Fruit fly (Drosophila melanogaster) whole organism, embryonic: Measurements from ENCODE around the gene Acn.
A peak's percentile ranks its signal among the peaks of the same experiment; 100 is the strongest.

ENCODE experiments used
- Blimp-1 ChIP-seq: fragments of 200-800 bp; sonication (Bioruptor generic); optimal IDR thresholded peaks from 3 replicates; lab custom pipeline; 2018; ENCODE audit warnings: missing biosample characterization, missing genetic modification characterization, mild to moderate bottlenecking, moderate library complexity, missing genetic modification reagents
- CG10321 ChIP-seq: fragments of 200-800 bp; sonication (Bioruptor generic); IDR thresholded peaks from 2 replicates; pipeline ENCODE4 v1.3.6; 2022; ENCODE audit warnings: missing biosample characterization, missing genetic modification characterization
- CG10543 ChIP-seq: fragments of 200-800 bp; sonication (Bioruptor generic); optimal IDR thresholded peaks from 3 replicates; lab custom pipeline; 2017; ENCODE audit warnings: missing biosample characterization, mild to moderate bottlenecking, missing genetic modification characterization, moderate library complexity
- CG11560 ChIP-seq: fragments of 200-800 bp; sonication (Bioruptor generic); IDR thresholded peaks from 3 replicates; pipeline ENCODE4 v1.3.6; 2022; ENCODE audit warnings: missing biosample characterization, missing genetic modification characterization
- CG14860 ChIP-seq: fragments of 200-800 bp; sonication (Bioruptor generic); IDR thresholded peaks from 3 replicates; pipeline ENCODE4 v1.3.6; 2022; ENCODE audit warnings: missing biosample characterization, missing genetic modification characterization; ENCODE audit not compliant: partially characterized antibody
- CG1602 ChIP-seq: fragments of 200-800 bp; sonication (Bioruptor generic); optimal IDR thresholded peaks from 3 replicates; lab custom pipeline; 2016; ENCODE audit warnings: missing biosample characterization, missing genetic modification characterization
- CG16815 ChIP-seq: fragments of 200-800 bp; sonication (Bioruptor generic); optimal IDR thresholded peaks from 3 replicates; lab custom pipeline; 2017; ENCODE audit warnings: missing biosample characterization, mild to moderate bottlenecking, missing genetic modification characterization
- CG18476 ChIP-seq: fragments of 200-800 bp; sonication (Bioruptor generic); optimal IDR thresholded peaks from 2 replicates; lab custom pipeline; 2016; ENCODE audit warnings: missing biosample characterization, mild to moderate bottlenecking, missing genetic modification characterization
- CG18599 ChIP-seq: fragments of 200-800 bp; sonication (Bioruptor generic); optimal IDR thresholded peaks from 3 replicates; lab custom pipeline; 2017; ENCODE audit warnings: missing biosample characterization, missing genetic modification characterization, mild to moderate bottlenecking, moderate library complexity, missing genetic modification reagents
- CG30431 ChIP-seq: fragments of 200-800 bp; sonication (Bioruptor generic); optimal IDR thresholded peaks from 2 replicates; lab custom pipeline; 2017; ENCODE audit warnings: missing biosample characterization, missing genetic modification characterization
- CG32772 ChIP-seq: fragments of 200-800 bp; sonication (Bioruptor generic); IDR thresholded peaks from 2 replicates; pipeline ENCODE4 v1.3.6; 2022; ENCODE audit warnings: missing biosample characterization, missing genetic modification characterization
- CG3838 ChIP-seq: fragments of 200-800 bp; sonication (Bioruptor generic); optimal IDR thresholded peaks from 3 replicates; lab custom pipeline; 2016; ENCODE audit warnings: missing biosample characterization, missing genetic modification characterization
- CG4617 ChIP-seq: fragments of 200-800 bp; sonication (Bioruptor generic); optimal IDR thresholded peaks from 3 replicates; lab custom pipeline; 2016; ENCODE audit warnings: missing biosample characterization, missing genetic modification characterization, borderline replicate concordance
- CG6175 ChIP-seq: fragments of 200-800 bp; sonication (Bioruptor generic); IDR thresholded peaks from 3 replicates; pipeline ENCODE4 v1.3.6; 2022; ENCODE audit warnings: missing biosample characterization, missing genetic modification characterization
- CG6689 ChIP-seq: fragments of 200-800 bp; sonication (Bioruptor generic); IDR thresholded peaks from 2 replicates; pipeline ENCODE4 v1.3.6; 2022; ENCODE audit warnings: missing biosample characterization, missing genetic modification characterization
- CG7357 ChIP-seq: fragments of 200-800 bp; sonication (Bioruptor generic); IDR thresholded peaks from 3 replicates; pipeline ENCODE4 v1.3.6; 2022; ENCODE audit warnings: missing biosample characterization, missing genetic modification characterization
- CG8359 ChIP-seq: fragments of 200-800 bp; sonication (Bioruptor generic); optimal IDR thresholded peaks from 2 replicates; lab custom pipeline; 2017; ENCODE audit warnings: missing biosample characterization, mild to moderate bottlenecking, missing genetic modification characterization, borderline replicate concordance
- CG9215 ChIP-seq: fragments of 200-800 bp; sonication (Bioruptor generic); IDR thresholded peaks from 2 replicates; pipeline ENCODE4 v1.3.6; 2022; ENCODE audit warnings: missing biosample characterization, missing genetic modification characterization
- D19B ChIP-seq: fragments of 200-800 bp; sonication (Bioruptor generic); optimal IDR thresholded peaks from 2 replicates; lab custom pipeline; 2017; ENCODE audit warnings: missing biosample characterization, mild to moderate bottlenecking, missing genetic modification characterization
- Dfd ChIP-seq, 2 experiments: fragments of >200 bp; optimal IDR thresholded peaks; 2 replicates each; lab custom pipeline; 2017; ENCODE audit warnings: missing biosample characterization in 2 of 2, missing genetic modification characterization in 2 of 2
- Dip2 ChIP-seq: fragments of 200-800 bp; sonication (Bioruptor generic); IDR thresholded peaks from 2 replicates; pipeline ENCODE4 v1.3.6; 2022; ENCODE audit warnings: missing biosample characterization, missing genetic modification characterization
- Hr39 ChIP-seq: fragments of >200 bp; optimal IDR thresholded peaks from 2 replicates; lab custom pipeline; 2017
- Lhr ChIP-seq: fragments of 200-800 bp; sonication (Bioruptor generic); optimal IDR thresholded peaks from 3 replicates; lab custom pipeline; 2017; ENCODE audit warnings: mild to moderate bottlenecking, missing biosample characterization, missing genetic modification reagents, missing genetic modification characterization
- Mad ChIP-seq: fragments of 200-800 bp; sonication (Bioruptor generic); optimal IDR thresholded peaks from 2 replicates; lab custom pipeline; 2016; ENCODE audit warnings: missing biosample characterization, missing genetic modification characterization
- Opbp ChIP-seq: fragments of 200-800 bp; sonication (Bioruptor generic); IDR thresholded peaks from 3 replicates; pipeline ENCODE4 v1.3.6; 2022; ENCODE audit warnings: missing biosample characterization, missing genetic modification characterization; ENCODE audit not compliant: partially characterized antibody
- Optix ChIP-seq: fragments of 200-800 bp; sonication (Bioruptor generic); IDR thresholded peaks from 3 replicates; pipeline ENCODE4 v1.3.6; 2022; ENCODE audit warnings: missing biosample characterization, missing genetic modification characterization
- Spps ChIP-seq: fragments of 200-800 bp; sonication (Bioruptor generic); optimal IDR thresholded peaks from 2 replicates; lab custom pipeline; 2018; ENCODE audit warnings: missing biosample characterization, mild to moderate bottlenecking, missing genetic modification characterization
- Sry-β ChIP-seq: fragments of 200-800 bp; sonication (Bioruptor generic); optimal IDR thresholded peaks from 2 replicates; lab custom pipeline; 2018; ENCODE audit warnings: missing biosample characterization, mild to moderate bottlenecking, missing genetic modification characterization, moderate library complexity
- caup ChIP-seq: fragments of 200-800 bp; sonication (Bioruptor generic); optimal IDR thresholded peaks from 3 replicates; lab custom pipeline; 2017; ENCODE audit warnings: missing biosample characterization, mild to moderate bottlenecking, missing genetic modification characterization, moderate library complexity; ENCODE audit not compliant: severe bottlenecking
- chn ChIP-seq: fragments of 200-800 bp; sonication (Bioruptor generic); optimal IDR thresholded peaks from 2 replicates; lab custom pipeline; 2016; ENCODE audit warnings: missing biosample characterization, missing genetic modification characterization
- croc ChIP-seq: fragments of 200-800 bp; sonication (Bioruptor generic); conservative IDR thresholded peaks from 3 replicates; pipeline ENCODE4 v1.3.6; 2022; ENCODE audit warnings: missing biosample characterization, missing genetic modification characterization
- exex ChIP-seq: fragments of 200-800 bp; sonication (Bioruptor generic); optimal IDR thresholded peaks from 4 replicates; lab custom pipeline; 2018; ENCODE audit warnings: missing biosample characterization, mild to moderate bottlenecking, missing genetic modification characterization, moderate library complexity
- fd64A ChIP-seq: fragments of 200-800 bp; sonication (Bioruptor generic); optimal IDR thresholded peaks from 3 replicates; lab custom pipeline; 2018; ENCODE audit warnings: missing biosample characterization, mild to moderate bottlenecking, missing genetic modification characterization
- gro ChIP-seq: fragments of 200-800 bp; sonication (Bioruptor generic); optimal IDR thresholded peaks from 2 replicates; lab custom pipeline; 2016; ENCODE audit warnings: missing biosample characterization, missing genetic modification characterization
- her ChIP-seq: fragments of 200-800 bp; sonication (Bioruptor generic); optimal IDR thresholded peaks from 2 replicates; lab custom pipeline; 2016; ENCODE audit warnings: missing biosample characterization, missing genetic modification characterization
- klu ChIP-seq: fragments of 200-800 bp; sonication (Bioruptor generic); IDR thresholded peaks from 2 replicates; pipeline ENCODE4 v1.3.6; 2022; ENCODE audit warnings: missing biosample characterization, missing genetic modification characterization
- mam ChIP-seq: fragments of 200-800 bp; sonication (Bioruptor generic); optimal IDR thresholded peaks from 3 replicates; lab custom pipeline; 2016; ENCODE audit warnings: missing biosample characterization, missing genetic modification characterization
- nom ChIP-seq: fragments of 200-800 bp; sonication (Bioruptor generic); optimal IDR thresholded peaks from 2 replicates; lab custom pipeline; 2017; ENCODE audit warnings: missing biosample characterization, missing genetic modification characterization, mild to moderate bottlenecking, moderate library complexity, missing genetic modification reagents
- oc ChIP-seq: fragments of 200-800 bp; sonication (Bioruptor generic); optimal IDR thresholded peaks from 2 replicates; lab custom pipeline; 2018; ENCODE audit warnings: missing biosample characterization, mild to moderate bottlenecking, missing genetic modification characterization, moderate library complexity
- phol ChIP-seq: fragments of 200-800 bp; sonication (Bioruptor generic); optimal IDR thresholded peaks from 3 replicates; lab custom pipeline; 2018; ENCODE audit warnings: missing biosample characterization, mild to moderate bottlenecking, missing genetic modification characterization, moderate library complexity
- pita ChIP-seq: fragments of 200-800 bp; sonication (Bioruptor generic); optimal IDR thresholded peaks from 2 replicates; lab custom pipeline; 2017; ENCODE audit warnings: missing biosample characterization, mild to moderate bottlenecking, missing genetic modification characterization
- psq ChIP-seq: fragments of 200-800 bp; sonication (Bioruptor generic); optimal IDR thresholded peaks from 2 replicates; lab custom pipeline; 2017; ENCODE audit warnings: missing biosample characterization, missing genetic modification characterization
- sug ChIP-seq: fragments of 200-800 bp; optimal IDR thresholded peaks from 2 replicates; lab custom pipeline; 2019; ENCODE audit warnings: missing biosample characterization, mild to moderate bottlenecking, missing genetic modification characterization, moderate library complexity
- tap ChIP-seq: fragments of 200-800 bp; optimal IDR thresholded peaks from 3 replicates; lab custom pipeline; 2019; ENCODE audit warnings: missing biosample characterization, mild to moderate bottlenecking, missing genetic modification characterization, moderate library complexity
- tin ChIP-seq: fragments of 200-800 bp; sonication (Bioruptor generic); optimal IDR thresholded peaks from 3 replicates; lab custom pipeline; 2016; ENCODE audit warnings: missing biosample characterization, missing genetic modification characterization
- tna ChIP-seq: fragments of 200-800 bp; sonication (Bioruptor generic); IDR thresholded peaks from 2 replicates; pipeline ENCODE4 v1.3.6; 2022; ENCODE audit warnings: missing biosample characterization, missing genetic modification characterization; ENCODE audit not compliant: partially characterized antibody
- unc-4 ChIP-seq: fragments of 200-800 bp; sonication (Bioruptor generic); IDR thresholded peaks from 2 replicates; pipeline ENCODE4 v1.3.6; 2022; ENCODE audit warnings: missing biosample characterization, missing genetic modification characterization; ENCODE audit not compliant: partially characterized antibody
- zf30C ChIP-seq: fragments of 200-800 bp; sonication (Bioruptor generic); optimal IDR thresholded peaks from 3 replicates; lab custom pipeline; 2018; ENCODE audit warnings: missing biosample characterization, mild to moderate bottlenecking, missing genetic modification characterization

The Acn gene

dm6 chr2L:19014032-19014880 is 30.9 kb upstream of the Acn start (continued):
- TF ChIP-seq CG11560 (0 out of 3 replicates have a peak, but pooled peaks have one; percentile 32), her (GFP tag; lab: Kevin White, UChicago) (no peak), unc-4 (GFP tag; lab: Robert Waterston, UW) (no peak), chn (GFP tag; lab: Kevin White, UChicago) (no peak), caup (GFP tag; lab: Kevin White, UChicago) (peak; percentile 83), Mad (GFP tag; lab: Kevin White, UChicago) (no peak), tin (GFP tag; lab: Kevin White, UChicago) (peak; percentile 43), Optix (GFP tag; lab: Robert Waterston, UW) (no peak), CG1602 (peak; percentile 36), CG18599 (GFP tag; lab: Kevin White, UChicago) (peak; percentile 93), CG6689 (peak; percentile 53; the same call in 1 of the 2 replicates), D19B (peak; percentile 62), CG7357 (GFP tag; lab: Robert Waterston, UW) (peak; percentile 60; the same call in 1 of the 3 replicates), phol (peak; percentile 77), mam (GFP tag; lab: Kevin White, UChicago) (peak; percentile 20), CG18476 (GFP tag; lab: Kevin White, UChicago) (peak; percentile 61), Hr39 (lab: Kevin White, UChicago) (no peak), nom (GFP tag; lab: Kevin White, UChicago) (peak; percentile 18), CG16815 (GFP tag; lab: Kevin White, UChicago) (peak; percentile 52), gro (GFP tag; lab: Kevin White, UChicago) (no peak), CG10543 (GFP tag; lab: Kevin White, UChicago) (peak; percentile 72), CG30431 (GFP tag; lab: Kevin White, UChicago) (peak; percentile 12), Spps (no peak), tna (GFP tag; lab: Robert Waterston, UW) (no peak), croc (peak; percentile 55; the same call in 2 of the 3 replicates), klu (GFP tag; lab: Robert Waterston, UW) (no peak), CG10321 (GFP tag; lab: Robert Waterston, UW) (no peak), Blimp-1 (peak; percentile 70), CG32772 (GFP tag; lab: Robert Waterston, UW) (0 out of 2 replicates have a peak, but pooled peaks have one; percentile 29), CG8359 (GFP tag; lab: Kevin White, UChicago) (peak; percentile 27), Dfd (GFP tag; optimal IDR thresholded peaks at IDR 0.05; lab: Kevin White, UChicago) (no peak), zf30C (GFP tag; lab: Kevin White, UChicago) (peak; percentile 77), Sry-β (GFP tag; lab: Kevin White, UChicago) (no peak), Opbp (GFP tag; lab: Robert Waterston, UW) (no peak), tap (peak; percentile 62), psq (no peak), Dip2 (no peak), CG3838 (no peak), pita (GFP tag; lab: Kevin White, UChicago) (no peak), sug (peak; percentile 70), exex (tag; lab: Kevin White, UChicago) (peak; percentile 45), CG9215 (GFP tag; lab: Robert Waterston, UW) (0 out of 2 replicates have a peak, but pooled peaks have one; percentile 46), Lhr (GFP tag; lab: Kevin White, UChicago) (no peak), oc (peak; percentile 28), fd64A (GFP tag; lab: Kevin White, UChicago) (no peak), CG4617 (GFP tag; lab: Kevin White, UChicago) (no peak), CG6175 (GFP tag; lab: Robert Waterston, UW) (no peak), CG14860 (GFP tag; lab: Robert Waterston, UW) (no peak)
